Worm (Caenorhabditis elegans): ENCODE data around the gene srx-34.

The srx-34 gene

DNA sequence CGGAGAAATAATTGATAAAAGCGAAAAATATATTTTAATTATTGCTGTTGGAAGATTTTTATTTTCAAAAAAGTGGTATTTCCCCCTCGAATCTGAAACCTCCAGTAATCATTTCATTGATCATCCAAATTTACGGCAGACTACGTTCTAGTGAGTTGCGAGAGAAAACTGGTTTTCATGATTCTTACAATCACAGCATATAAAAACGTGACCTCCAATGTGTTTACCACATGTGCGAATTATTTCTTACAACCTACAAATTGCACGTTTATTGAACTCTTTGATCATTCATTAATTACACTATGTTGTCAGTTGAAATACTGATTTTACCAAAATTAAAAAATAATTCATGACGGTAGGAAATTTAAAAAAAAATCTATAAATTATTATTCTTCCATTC is 30.9 kb downstream of the srx-34 start (continued):
- no peak for TF ChIP-seq ceh-28 (tag; optimal IDR thresholded peaks at IDR 0.05)
- no peak for TF ChIP-seq skn-1 (tag; optimal IDR thresholded peaks at IDR 0.05)
- TF ChIP-seq nhr-102 (tag; optimal IDR thresholded peaks at IDR 0.05) = peak; percentile 58
- TF ChIP-seq Y48G9A.11 (GFP tag; IDR thresholded peaks at IDR 0.05) = no peak
- TF ChIP-seq hif-1 (tag; optimal IDR thresholded peaks at IDR 0.05) = no peak
- TF ChIP-seq ceh-20 (GFP tag; IDR thresholded peaks at IDR 0.05) = no peak
- TF ChIP-seq snpc-4 (tag; optimal IDR thresholded peaks at IDR 0.05) = no peak
- TF ChIP-seq mep-1 (tag; optimal IDR thresholded peaks at IDR 0.05) = peak; percentile 40
- no peak for TF ChIP-seq F44E2.7 (GFP tag; IDR thresholded peaks at IDR 0.05)
- no peak for TF ChIP-seq lin-38 (GFP tag; IDR thresholded peaks at IDR 0.05)
- no peak for TF ChIP-seq dmd-9 (GFP tag; IDR thresholded peaks at IDR 0.05)
- no peak for TF ChIP-seq vab-7 (GFP tag; IDR thresholded peaks at IDR 0.05)
- TF ChIP-seq fkh-10 (GFP tag; optimal IDR thresholded peaks at IDR 0.05) = no peak
- TF ChIP-seq ztf-7 (tag; optimal IDR thresholded peaks at IDR 0.05) = no peak
- no peak for TF ChIP-seq ceh-62 (tag; optimal IDR thresholded peaks at IDR 0.05)
- TF ChIP-seq tag-97 (GFP tag; IDR thresholded peaks at IDR 0.05) = no peak
- no peak for TF ChIP-seq ZK337.2 (GFP tag; IDR thresholded peaks at IDR 0.05)
- no peak for TF ChIP-seq lin-29 (GFP tag; IDR thresholded peaks at IDR 0.05)
- TF ChIP-seq pha-4 (GFP tag; IDR thresholded peaks at IDR 0.05) = no peak
- no peak for TF ChIP-seq pha-4 (tag; optimal IDR thresholded peaks at IDR 0.05)
- TF ChIP-seq aly-2 (tag; optimal IDR thresholded peaks at IDR 0.05) = no peak
- no peak for TF ChIP-seq nhr-10 (tag; optimal IDR thresholded peaks at IDR 0.05)
- no peak for TF ChIP-seq T20F7.1 (GFP tag; optimal IDR thresholded peaks at IDR 0.05)

DNA sequence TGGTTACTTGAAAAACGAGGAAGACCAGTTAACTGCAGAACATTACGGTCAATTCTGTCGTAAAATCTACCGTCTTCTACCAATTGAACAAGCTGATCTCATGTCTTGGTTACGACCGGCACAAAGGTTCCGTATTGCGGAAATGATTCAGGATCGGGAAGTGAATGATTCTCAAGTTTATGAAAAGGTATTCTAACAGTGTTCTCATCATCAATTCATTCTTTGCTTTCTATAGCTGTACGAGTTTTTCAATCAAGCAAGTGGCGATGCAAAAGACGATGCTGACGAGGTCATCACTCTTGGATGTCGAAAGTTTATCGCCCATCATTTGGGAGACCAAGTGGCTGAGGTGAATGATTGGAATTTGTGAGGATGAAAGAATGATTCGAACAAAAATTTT is 32.7 kb downstream of the srx-34 start:
- TF ChIP-seq unc-62 (GFP tag; optimal IDR thresholded peaks at IDR 0.05 in 1 of 2) = peak in 1 of 2 experiments; percentile 95
- no peak for TF ChIP-seq unc-62 (tag; optimal IDR thresholded peaks at IDR 0.05)
- TF ChIP-seq nhr-25 (tag; optimal IDR thresholded peaks at IDR 0.05; ENCODE audit: borderline replicate concordance, insufficient read depth) = no peak
- TF ChIP-seq lin-39 (tag; optimal IDR thresholded peaks at IDR 0.05) = no peak
- no peak for TF ChIP-seq mxl-2 (GFP tag; conservative IDR thresholded peaks at IDR 0.05)

DNA sequence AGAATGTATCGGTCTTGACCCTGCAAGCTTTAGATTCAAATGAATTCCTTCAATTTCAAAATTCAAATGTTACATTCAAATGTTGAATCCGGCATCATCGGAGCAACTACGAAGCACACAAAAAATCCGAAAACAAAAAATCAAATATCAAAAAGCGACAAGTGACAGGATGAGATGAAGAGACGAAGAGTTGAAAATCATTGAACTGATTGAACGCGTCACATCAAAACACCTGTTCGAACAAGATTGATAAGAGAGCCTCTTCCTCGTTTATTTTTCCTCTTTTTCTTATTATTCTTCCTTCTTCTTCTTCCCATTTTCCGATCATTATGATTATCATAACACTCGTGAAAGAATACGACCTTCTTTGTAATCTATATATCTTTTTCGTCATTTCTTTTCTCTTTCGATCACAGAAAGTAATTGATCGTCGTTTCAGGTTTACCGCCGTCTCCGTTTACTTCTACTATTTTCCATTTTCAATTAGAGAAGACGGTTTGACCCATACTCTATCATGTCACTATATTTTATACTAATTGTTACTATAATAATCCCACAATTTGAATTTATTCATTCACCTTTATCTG is 34.5 kb downstream of the srx-34 start, which contains the start of gene VC5.2:
Gene VC5.2, plus strand, starts transcription at position 439 of the 587 bp plus-strand sequence.
- no peak for TF ChIP-seq madf-5 (GFP tag; IDR thresholded peaks at IDR 0.05)
- TF ChIP-seq daf-16 (GFP tag; optimal IDR thresholded peaks at IDR 0.05) = peak in 1 of 2 experiments; percentile 41
- TF ChIP-seq daf-16 (tag; optimal IDR thresholded peaks at IDR 0.05) = no peak
- TF ChIP-seq Y105C5A.15 (GFP tag; IDR thresholded peaks at IDR 0.05) = no peak
- TF ChIP-seq unc-62 (GFP tag; optimal IDR thresholded peaks at IDR 0.05 in 1 of 2) = peak in 1 of 2 experiments; percentile 75
- no peak for TF ChIP-seq unc-62 (tag; optimal IDR thresholded peaks at IDR 0.05)
- TF ChIP-seq nhr-28 (tag; optimal IDR thresholded peaks at IDR 0.05) = peak; percentile 75
- 0 out of 2 replicates have a peak, but pooled peaks have one; percentile 23 for TF ChIP-seq ceh-20 (GFP tag; IDR thresholded peaks at IDR 0.05)
- peak; percentile 34 for TF ChIP-seq hlh-11 (tag; optimal IDR thresholded peaks at IDR 0.05)
- TF ChIP-seq nhr-77 (tag; optimal IDR thresholded peaks at IDR 0.05) = peak; percentile 11
- peak; percentile 8 for TF ChIP-seq hlh-30 (tag; optimal IDR thresholded peaks at IDR 0.05; ENCODE audit: insufficient read depth)

DNA sequence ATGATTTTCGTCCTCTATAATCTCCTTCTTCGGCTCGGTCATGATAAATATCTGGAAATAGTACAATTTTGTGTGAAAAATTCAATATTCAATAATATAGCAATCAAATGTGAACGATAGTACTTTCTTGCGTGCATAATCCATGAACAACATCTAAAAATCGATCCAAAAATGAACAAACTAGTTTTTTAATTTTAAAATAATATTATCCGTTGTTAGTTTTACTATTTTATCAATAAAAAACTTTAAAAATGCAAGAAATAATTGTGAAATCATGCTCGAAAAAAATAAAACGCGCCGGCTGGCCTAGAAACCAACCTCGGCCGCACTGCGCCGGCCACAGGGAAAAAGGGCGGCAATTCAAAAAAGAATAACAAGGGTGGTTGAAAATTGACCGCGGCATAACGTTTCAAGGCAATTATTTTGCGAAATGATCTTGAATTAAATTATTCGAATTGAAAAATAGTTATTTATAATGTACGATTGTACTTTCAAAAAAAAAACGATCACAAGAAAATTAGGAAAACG is 35.4 kb downstream of the srx-34 start, which contains the start of gene mys-1:
Gene mys-1, minus strand, starts transcription at position 51 of the 528 bp plus-strand sequence.
- TF ChIP-seq lsy-2 (tag; optimal IDR thresholded peaks at IDR 0.05) (peak in 1 of 2 experiments; percentile 67), lin-38 (GFP tag; IDR thresholded peaks at IDR 0.05) (peak; percentile 46), nhr-42 (GFP tag; IDR thresholded peaks at IDR 0.05) (no peak), ceh-20 (GFP tag; IDR thresholded peaks at IDR 0.05) (no peak), F26F4.8 (GFP tag; conservative IDR thresholded peaks at IDR 0.05) (no peak), F37D6.2 (tag; optimal IDR thresholded peaks at IDR 0.05) (no peak), T26A8.4 (GFP tag; IDR thresholded peaks at IDR 0.05) (no peak), dmd-9 (GFP tag; IDR thresholded peaks at IDR 0.05) (peak; percentile 66; the same call in 1 of the 2 replicates), nhr-6 (tag; optimal IDR thresholded peaks at IDR 0.05) (no peak), unc-130 (GFP tag; optimal IDR thresholded peaks at IDR 0.05) (peak; percentile 76), hlh-30 (tag; optimal IDR thresholded peaks at IDR 0.05; ENCODE audit: insufficient read depth) (peak; percentile 29), ceh-28 (tag; optimal IDR thresholded peaks at IDR 0.05) (no peak), F44E2.7 (GFP tag; IDR thresholded peaks at IDR 0.05) (no peak), jun-1 (tag; optimal IDR thresholded peaks at IDR 0.05) (no peak), ZK337.2 (GFP tag; IDR thresholded peaks at IDR 0.05) (peak; percentile 66; the same call in 1 of the 2 replicates), tag-97 (GFP tag; IDR thresholded peaks at IDR 0.05) (no peak), rbr-2 (tag; optimal IDR thresholded peaks at IDR 0.05) (peak; percentile 30), dve-1 (tag; optimal IDR thresholded peaks at IDR 0.05; ENCODE audit: insufficient read depth) (peak; percentile 10)

Measured in whole organism, L4 larva.